Worm (Caenorhabditis elegans) whole organism, young adult: ENCODE measurements around the gene col-73.
"Not testable (repeated sequence)": the region's sequence is repeated elsewhere in the genome, so short reads cannot be mapped to it uniquely, and the experiment has no call there.

Experiments
- F37B4.10 ChIP-seq: fragments of 200-800 bp; sonication (Bioruptor generic); IDR thresholded peaks from 2 replicates; pipeline ENCODE4 v1.3.6; 2022; ENCODE audit warnings: missing genetic modification characterization, missing compliant biosample characterization
- F57C9.4 ChIP-seq: sonication (generic microtip); optimal IDR thresholded peaks from 2 replicates; lab custom pipeline; 2017; ENCODE audit warnings: mild to moderate bottlenecking, missing genetic modification characterization, missing compliant biosample characterization
- K11D2.4 ChIP-seq: fragments of 200-800 bp; sonication (Bioruptor generic); IDR thresholded peaks from 2 replicates; pipeline ENCODE4 v1.3.6; 2022; ENCODE audit warnings: missing genetic modification reagents, missing genetic modification characterization, missing compliant biosample characterization
- T07F8.4 ChIP-seq: sonication (generic microtip); optimal IDR thresholded peaks from 2 replicates; lab custom pipeline; 2016; ENCODE audit warnings: mild to moderate bottlenecking, missing genetic modification characterization, moderate library complexity, missing compliant biosample characterization
- Y53G8AR.9 ChIP-seq: fragments of 200-800 bp; sonication (Bioruptor generic); conservative IDR thresholded peaks from 2 replicates; pipeline ENCODE4 v1.3.6; 2022; ENCODE audit warnings: missing genetic modification reagents, missing genetic modification characterization, missing compliant biosample characterization
- Y67H2A.10 ChIP-seq: fragments of 200-800 bp; sonication (Bioruptor generic); conservative IDR thresholded peaks from 2 replicates; pipeline ENCODE4 v1.3.6; 2022; ENCODE audit warnings: missing genetic modification reagents, missing genetic modification characterization, missing compliant biosample characterization
- akir-1 ChIP-seq: fragments of 200-800 bp; sonication (Bioruptor generic); optimal IDR thresholded peaks from 2 replicates; lab custom pipeline; 2018; ENCODE audit warnings: mild to moderate bottlenecking, missing genetic modification characterization, moderate library complexity, missing compliant biosample characterization
- ama-1 ChIP-seq, 3 experiments: fragments of 150-350 bp in 1 of 3; sonication (generic microtip) in 2 of 3; optimal IDR thresholded peaks; 2 replicates each; lab custom pipeline; 2014 to 2018; ENCODE audit warnings: missing biosample characterization in 2 of 3, missing genetic modification characterization in 2 of 3, missing genetic modification reagents in 2 of 3
- aptf-2 ChIP-seq: fragments of 200-800 bp; sonication (Bioruptor generic); conservative IDR thresholded peaks from 2 replicates; pipeline ENCODE4 v1.3.6; 2022; ENCODE audit warnings: missing genetic modification reagents, missing genetic modification characterization, missing compliant biosample characterization
- attf-5 ChIP-seq: fragments of 200-800 bp; sonication (Bioruptor generic); optimal IDR thresholded peaks from 2 replicates; lab custom pipeline; 2018; ENCODE audit warnings: mild to moderate bottlenecking, missing genetic modification characterization, missing compliant biosample characterization
- attf-6 ChIP-seq: fragments of 200-800 bp; sonication (Bioruptor generic); IDR thresholded peaks from 2 replicates; pipeline ENCODE4 v1.3.6; 2022; ENCODE audit warnings: missing genetic modification reagents, missing genetic modification characterization, missing compliant biosample characterization
- cebp-2 ChIP-seq: fragments of 200-800 bp; sonication (Bioruptor generic); IDR thresholded peaks from 2 replicates; pipeline ENCODE4 v1.3.6; 2022; ENCODE audit warnings: missing genetic modification characterization, missing compliant biosample characterization
- dox-1 ChIP-seq: fragments of 200-800 bp; sonication (Bioruptor generic); IDR thresholded peaks from 2 replicates; pipeline ENCODE4 v1.3.6; 2022; ENCODE audit warnings: missing genetic modification reagents, missing genetic modification characterization, missing compliant biosample characterization
- dpl-1 ChIP-seq: fragments of 150-350 bp; optimal IDR thresholded peaks from 2 replicates; lab custom pipeline; 2014; ENCODE audit warnings: missing biosample characterization, missing genetic modification reagents, missing genetic modification characterization
- efl-1 ChIP-seq: fragments of 150-350 bp; optimal IDR thresholded peaks from 2 replicates; lab custom pipeline; 2014; ENCODE audit warnings: missing biosample characterization, missing genetic modification reagents, missing genetic modification characterization
- egl-44 ChIP-seq: fragments of 200-800 bp; sonication (Bioruptor generic); IDR thresholded peaks from 2 replicates; pipeline ENCODE4 v1.3.6; 2022; ENCODE audit warnings: missing genetic modification reagents, missing genetic modification characterization, missing compliant biosample characterization
- ets-4 ChIP-seq: fragments of 200-800 bp; sonication (Bioruptor generic); optimal IDR thresholded peaks from 2 replicates; lab custom pipeline; 2018; ENCODE audit warnings: mild to moderate bottlenecking, missing genetic modification characterization, missing compliant biosample characterization
- fkh-3 ChIP-seq: sonication (generic microtip); optimal IDR thresholded peaks from 2 replicates; lab custom pipeline; 2016; ENCODE audit warnings: mild to moderate bottlenecking, missing genetic modification characterization, missing compliant biosample characterization
- gei-17 ChIP-seq: fragments of 200-800 bp; sonication (Bioruptor generic); optimal IDR thresholded peaks from 2 replicates; lab custom pipeline; 2018; ENCODE audit warnings: mild to moderate bottlenecking, missing genetic modification characterization, missing compliant biosample characterization
- him-1 ChIP-seq: sonication (generic microtip); optimal IDR thresholded peaks from 2 replicates; lab custom pipeline; 2016; ENCODE audit warnings: missing genotype, missing genetic modification reagents, missing genetic modification characterization, missing compliant biosample characterization
- hsf-1 ChIP-seq: fragments of 200-800 bp; sonication (Bioruptor generic); IDR thresholded peaks from 2 replicates; pipeline ENCODE4 v1.3.6; 2022; ENCODE audit warnings: missing genetic modification reagents, missing genetic modification characterization, missing compliant biosample characterization
- let-607 ChIP-seq, 2 experiments: fragments of 200-800 bp in 1 of 2; sonication (Bioruptor generic) in 1 of 2; sonication (generic microtip) in 1 of 2; optimal IDR thresholded peaks; 2 replicates each; lab custom pipeline; 2016 to 2018; ENCODE audit warnings: mild to moderate bottlenecking in 2 of 2, missing compliant biosample characterization in 2 of 2, missing genetic modification characterization in 2 of 2, moderate library complexity in 2 of 2, missing genotype in 1 of 2
- lin-35 ChIP-seq, 3 experiments: fragments of 150-350 bp in 2 of 3; sonication (generic microtip) in 1 of 3; optimal IDR thresholded peaks; 2 replicates each; lab custom pipeline; 2014 to 2018; ENCODE audit warnings: missing biosample characterization in 3 of 3, missing genetic modification characterization in 3 of 3, missing genetic modification reagents in 3 of 3
- lin-54 ChIP-seq: fragments of 200-800 bp; sonication (Bioruptor generic); optimal IDR thresholded peaks from 2 replicates; lab custom pipeline; 2018; ENCODE audit warnings: mild to moderate bottlenecking, missing genetic modification characterization, missing compliant biosample characterization
- nfya-1 ChIP-seq: sonication (generic microtip); optimal IDR thresholded peaks from 2 replicates; lab custom pipeline; 2017; ENCODE audit warnings: antibody characterized with exemption, missing compliant biosample characterization, missing genetic modification characterization, borderline replicate concordance; ENCODE audit not compliant: insufficient read depth
- nfyb-1 ChIP-seq: fragments of 200-800 bp; sonication (Bioruptor generic); IDR thresholded peaks from 2 replicates; pipeline ENCODE4 v1.3.6; 2022; ENCODE audit warnings: missing genetic modification reagents, missing genetic modification characterization, missing compliant biosample characterization
- nhr-179 ChIP-seq: sonication (generic microtip); optimal IDR thresholded peaks from 2 replicates; lab custom pipeline; 2016; ENCODE audit warnings: mild to moderate bottlenecking, missing genetic modification characterization, missing compliant biosample characterization
- pha-4 ChIP-seq: fragments of 150-350 bp; sonication (generic microtip); optimal IDR thresholded peaks from 2 replicates; lab custom pipeline; 2014; ENCODE audit warnings: missing biosample characterization, missing genetic modification reagents, missing genetic modification characterization
- sdz-38 ChIP-seq: sonication (generic microtip); optimal IDR thresholded peaks from 2 replicates; lab custom pipeline; 2016; ENCODE audit warnings: missing genotype, missing genetic modification characterization, missing compliant biosample characterization
- snpc-1.3 ChIP-seq: sonication (generic microtip); optimal IDR thresholded peaks from 2 replicates; lab custom pipeline; 2017; ENCODE audit warnings: missing genetic modification characterization, mild to moderate bottlenecking, missing compliant biosample characterization, antibody characterized with exemption, moderate library complexity, missing genotype, missing genetic modification reagents; ENCODE audit not compliant: insufficient read depth
- sptf-2 ChIP-seq: fragments of 200-800 bp; sonication (Bioruptor generic); optimal IDR thresholded peaks from 2 replicates; lab custom pipeline; 2018; ENCODE audit warnings: mild to moderate bottlenecking, missing genetic modification characterization, missing compliant biosample characterization
- unc-130 ChIP-seq: sonication (generic microtip); optimal IDR thresholded peaks from 2 replicates; lab custom pipeline; 2016; ENCODE audit warnings: missing genetic modification reagents, missing genetic modification characterization, missing compliant biosample characterization
- ztf-22 ChIP-seq: fragments of 200-800 bp; sonication (Bioruptor generic); optimal IDR thresholded peaks from 2 replicates; lab custom pipeline; 2018; ENCODE audit warnings: mild to moderate bottlenecking, missing genetic modification characterization, moderate library complexity, missing compliant biosample characterization
- ztf-26 ChIP-seq: sonication (generic microtip); optimal IDR thresholded peaks from 2 replicates; lab custom pipeline; 2017; ENCODE audit warnings: missing genetic modification characterization, missing compliant biosample characterization

Gene col-73

DNA sequence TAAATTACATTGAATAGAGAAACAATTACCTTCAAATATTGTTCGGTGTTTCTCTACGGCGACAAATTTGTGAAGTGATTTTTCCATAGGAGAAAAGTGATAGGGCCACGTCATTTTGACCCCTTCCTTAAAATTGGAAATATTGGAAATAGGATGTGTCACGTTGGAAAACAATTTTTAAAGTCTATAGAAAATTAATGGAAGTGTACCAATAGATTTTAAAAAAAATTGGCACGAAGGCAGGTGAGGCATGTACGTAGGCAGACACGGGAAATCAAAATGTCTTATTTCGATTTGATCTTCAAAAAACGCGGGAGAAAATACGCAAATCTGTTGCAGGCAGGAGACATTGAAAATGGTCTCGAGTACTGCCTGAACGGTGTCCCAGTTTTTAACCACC, 35.3 kb downstream of the col-73 start, which contains the start of gene C33F10.12:
Gene C33F10.12 (minus strand): TSS at position 101 of the 400 bp plus-strand sequence.
- no peak for TF ChIP-seq him-1
- TF ChIP-seq ets-4 (GFP tag; lab: Kevin White, UChicago): no peak
- TF ChIP-seq akir-1 (GFP tag; lab: Kevin White, UChicago): no peak
- TF ChIP-seq egl-44: no peak
- TF ChIP-seq snpc-1.3 (tag; lab: Kevin White, UChicago): no peak
- no peak for TF ChIP-seq nhr-179 (tag; lab: Kevin White, UChicago)
- no peak for TF ChIP-seq gei-17 (GFP tag; lab: Kevin White, UChicago)
- no peak for TF ChIP-seq T07F8.4
- TF ChIP-seq hsf-1: no peak
- TF ChIP-seq let-607 (tag; optimal IDR thresholded peaks at IDR 0.05; lab: Kevin White, UChicago): no peak
- no peak for TF ChIP-seq nfya-1 (tag; lab: Kevin White, UChicago)
- no peak for TF ChIP-seq nfyb-1
- no peak for TF ChIP-seq Y53G8AR.9 (GFP tag; lab: Robert Waterston, UW)

DNA sequence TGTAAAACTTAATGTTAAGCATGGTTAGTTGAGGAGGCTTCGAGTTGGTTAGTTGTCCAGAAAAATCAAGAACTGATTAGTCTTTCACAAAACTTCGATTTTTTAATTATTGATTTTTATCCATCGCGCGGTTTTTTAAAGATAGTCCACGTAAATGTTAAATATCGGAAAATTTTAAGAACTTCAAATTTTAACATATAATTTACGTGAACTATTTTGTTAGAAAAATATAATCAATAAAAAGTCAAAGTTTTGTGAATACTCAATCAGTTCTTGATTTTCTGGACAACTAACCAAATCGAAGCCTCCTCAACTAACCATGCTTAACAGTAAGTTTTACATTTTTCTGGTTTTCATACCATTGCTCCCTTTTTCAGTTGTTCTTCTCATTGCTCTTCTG, 38.2 kb downstream of the col-73 start, which contains the start of the genes C33F10.11 and C33F10.1:
Gene C33F10.11 (minus strand): TSS at position 101 of the 400 bp plus-strand sequence.
Gene C33F10.1 (plus strand): TSS at position 263 of the 400 bp plus-strand sequence.
- TF ChIP-seq nfya-1 (tag; lab: Kevin White, UChicago): no peak
- TF ChIP-seq efl-1: no peak
- TF ChIP-seq cebp-2 (GFP tag; lab: Robert Waterston, UW): no peak
- no peak for TF ChIP-seq F57C9.4 (tag; lab: Kevin White, UChicago)
- TF ChIP-seq Y67H2A.10: no peak
- no peak for TF ChIP-seq attf-6
- TF ChIP-seq fkh-3: no peak
- no peak for TF ChIP-seq dox-1 (GFP tag; lab: Robert Waterston, UW)
- TF ChIP-seq sptf-2: no peak
- TF ChIP-seq lin-35 (GFP tag; optimal IDR thresholded peaks at IDR 0.05; lab: Kevin White, UChicago): no peak
- TF ChIP-seq him-1: no peak
- no peak for TF ChIP-seq F37B4.10
- no peak for TF ChIP-seq unc-130 (GFP tag; lab: Kevin White, UChicago)
- TF ChIP-seq sdz-38 (tag; lab: Kevin White, UChicago): no peak
- TF ChIP-seq aptf-2 (GFP tag; lab: Robert Waterston, UW): no peak
- TF ChIP-seq, all 124 proteins: peak for 0

DNA sequence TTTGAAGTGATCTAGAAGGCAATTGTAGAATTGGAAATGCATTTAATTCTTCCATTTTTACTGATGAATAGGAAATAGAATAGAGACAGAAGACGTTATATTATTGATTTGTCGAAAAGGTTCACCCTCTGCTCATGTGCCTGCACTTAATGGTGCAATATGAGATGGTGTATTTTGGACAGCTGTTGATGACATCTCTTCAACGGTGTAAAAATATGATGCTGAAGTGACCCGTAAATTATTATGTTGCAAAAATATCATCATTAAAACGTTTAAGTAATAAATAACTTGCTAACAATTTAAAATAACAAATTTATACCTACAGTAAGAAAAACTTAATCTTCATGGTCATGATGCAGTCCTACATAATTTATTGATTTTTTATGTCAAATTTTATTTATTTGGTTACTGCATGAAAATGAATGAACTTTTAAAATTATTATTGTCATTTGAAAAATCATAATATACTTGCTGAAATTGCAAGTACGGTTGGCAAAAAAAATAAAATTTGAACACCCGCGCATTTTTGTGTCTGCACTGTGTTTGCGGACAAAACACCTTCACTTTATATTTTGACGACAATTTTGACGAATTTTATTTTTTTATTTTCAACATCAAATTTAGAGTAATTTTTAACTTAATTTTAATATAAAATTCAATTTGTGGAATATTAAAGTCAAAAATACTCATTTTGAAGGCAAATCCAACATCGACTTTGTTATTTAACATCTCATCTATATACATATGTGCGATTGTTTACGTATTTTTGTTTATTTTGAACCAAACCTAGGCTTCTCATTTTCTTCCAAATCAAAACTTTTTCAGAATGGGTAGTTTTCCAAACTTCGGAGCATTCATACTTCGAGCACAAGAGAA, 45.0 kb downstream of the col-73 start, which contains the start of the genes fbxb-88 and tbck-1:
Gene fbxb-88 (minus strand): TSS at position 151 of the 876 bp plus-strand sequence.
Gene tbck-1 (plus strand): TSS at position 826 of the 876 bp plus-strand sequence.
- TF ChIP-seq efl-1 (peak; percentile 76), sdz-38 (tag; lab: Kevin White, UChicago) (no peak), lin-54 (GFP tag; lab: Kevin White, UChicago) (peak; percentile 96), pha-4 (tag; lab: Kevin White, UChicago) (no peak), dpl-1 (GFP tag; lab: Kevin White, UChicago) (peak; percentile 83), ztf-26 (tag; lab: Kevin White, UChicago) (no peak), lin-35 (GFP tag; optimal IDR thresholded peaks at IDR 0.05; lab: Kevin White, UChicago) (peak; percentile 4 to 88 (median 33)), attf-5 (GFP tag; lab: Kevin White, UChicago) (peak; percentile 44)

DNA sequence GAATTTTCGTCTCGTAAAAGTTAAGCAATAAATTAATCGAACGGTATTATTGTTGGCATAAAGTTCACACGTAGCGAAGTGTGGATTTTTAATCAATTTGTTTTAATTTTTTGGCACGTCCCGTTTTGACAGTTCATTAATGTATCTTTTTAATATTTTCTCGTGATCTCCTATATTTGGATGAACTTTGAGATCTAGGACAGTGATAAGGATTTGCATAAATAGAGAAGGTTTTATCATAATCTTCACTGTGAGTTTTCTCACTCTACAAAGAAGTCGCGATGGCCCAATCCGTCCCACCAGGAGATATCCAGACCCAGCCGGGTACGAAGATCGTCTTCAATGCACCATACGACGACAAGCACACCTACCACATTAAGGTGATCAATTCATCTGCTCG, 47.8 kb downstream of the col-73 start, which contains the start of the genes C33F10.8 and msp-40:
Gene C33F10.8 (minus strand): TSS at position 101 of the 400 bp plus-strand sequence.
Gene msp-40 (plus strand): TSS at position 282 of the 400 bp plus-strand sequence.
- not testable (repeated sequence) for TF ChIP-seq K11D2.4 (GFP tag; lab: Robert Waterston, UW); ztf-22 (GFP tag; lab: Kevin White, UChicago); ama-1 (optimal IDR thresholded peaks at IDR 0.05; lab: Kevin White, UChicago); ama-1 (GFP tag; optimal IDR thresholded peaks at IDR 0.05; lab: Kevin White, UChicago)
